Fruit fly (Drosophila melanogaster) whole organism, embryonic: ENCODE results near the gene CG8159.

Source experiments
- Bgb ChIP-seq: fragments of 200-800 bp; sonication (Bioruptor generic); IDR thresholded peaks from 2 replicates; pipeline ENCODE4 v1.3.6; 2022; ENCODE audit warnings: missing biosample characterization, missing genetic modification characterization; ENCODE audit not compliant: partially characterized antibody
- Bteb2 ChIP-seq: fragments of 200-800 bp; sonication (Bioruptor generic); optimal IDR thresholded peaks from 2 replicates; lab custom pipeline; 2016; ENCODE audit warnings: missing biosample characterization, missing genetic modification characterization
- CG10209 ChIP-seq: fragments of 200-800 bp; sonication (Bioruptor generic); optimal IDR thresholded peaks from 3 replicates; lab custom pipeline; 2017; ENCODE audit warnings: missing biosample characterization, mild to moderate bottlenecking, missing genetic modification characterization, missing genetic modification reagents
- CG12236 ChIP-seq: fragments of 200-800 bp; sonication (Bioruptor generic); optimal IDR thresholded peaks from 2 replicates; lab custom pipeline; 2016; ENCODE audit warnings: missing biosample characterization, missing genetic modification characterization
- CG16813 ChIP-seq: fragments of 200-800 bp; sonication (Bioruptor generic); IDR thresholded peaks from 3 replicates; pipeline ENCODE4 v1.3.6; 2022; ENCODE audit warnings: missing biosample characterization, missing genetic modification characterization; ENCODE audit not compliant: partially characterized antibody
- CG17829 ChIP-seq: fragments of 200-800 bp; optimal IDR thresholded peaks from 2 replicates; lab custom pipeline; 2019; ENCODE audit warnings: missing biosample characterization, mild to moderate bottlenecking, missing genetic modification characterization, moderate library complexity
- CG2199 ChIP-seq: fragments of 200-800 bp; sonication (Bioruptor generic); IDR thresholded peaks from 3 replicates; pipeline ENCODE4 v1.3.6; 2022; ENCODE audit warnings: missing biosample characterization, missing genetic modification characterization
- CG31365 ChIP-seq: fragments of 200-800 bp; sonication (Bioruptor generic); optimal IDR thresholded peaks from 2 replicates; lab custom pipeline; 2018; ENCODE audit warnings: missing biosample characterization, mild to moderate bottlenecking, missing genetic modification characterization
- CG31441 ChIP-seq: fragments of 200-800 bp; sonication (Bioruptor generic); IDR thresholded peaks from 2 replicates; pipeline ENCODE4 v1.3.6; 2022; ENCODE audit warnings: missing biosample characterization, missing genetic modification characterization
- CG3995 ChIP-seq: fragments of 200-800 bp; sonication (Bioruptor generic); optimal IDR thresholded peaks from 3 replicates; lab custom pipeline; 2016; ENCODE audit warnings: missing biosample characterization, missing genetic modification characterization
- CG4617 ChIP-seq: fragments of 200-800 bp; sonication (Bioruptor generic); optimal IDR thresholded peaks from 3 replicates; lab custom pipeline; 2016; ENCODE audit warnings: missing biosample characterization, missing genetic modification characterization, borderline replicate concordance
- CG4820 ChIP-seq: fragments of 200-800 bp; sonication (Bioruptor generic); optimal IDR thresholded peaks from 3 replicates; lab custom pipeline; 2016; ENCODE audit warnings: missing biosample characterization, missing genetic modification characterization
- CG7372 ChIP-seq: fragments of 200-800 bp; sonication (Bioruptor generic); IDR thresholded peaks from 2 replicates; pipeline ENCODE4 v1.3.6; 2022; ENCODE audit warnings: missing biosample characterization, missing genetic modification characterization
- CG7745 ChIP-seq: fragments of 200-800 bp; sonication (Bioruptor generic); optimal IDR thresholded peaks from 2 replicates; lab custom pipeline; 2018; ENCODE audit warnings: missing biosample characterization, mild to moderate bottlenecking, missing genetic modification characterization, moderate library complexity
- CG7786 ChIP-seq: fragments of 200-800 bp; sonication (Bioruptor generic); optimal IDR thresholded peaks from 2 replicates; lab custom pipeline; 2016; ENCODE audit warnings: missing biosample characterization, missing genetic modification characterization
- CG8388 ChIP-seq: fragments of 200-800 bp; sonication (Bioruptor generic); optimal IDR thresholded peaks from 2 replicates; lab custom pipeline; 2019; ENCODE audit warnings: missing biosample characterization, mild to moderate bottlenecking, missing genetic modification characterization, moderate library complexity
- CG9932 ChIP-seq: fragments of 200-800 bp; sonication (Bioruptor generic); IDR thresholded peaks from 2 replicates; pipeline ENCODE4 v1.3.6; 2022; ENCODE audit warnings: missing biosample characterization, missing genetic modification characterization
- D19A ChIP-seq: fragments of 200-800 bp; optimal IDR thresholded peaks from 3 replicates; lab custom pipeline; 2019; ENCODE audit warnings: missing biosample characterization, mild to moderate bottlenecking, missing genetic modification characterization, moderate library complexity
- Dll ChIP-seq: fragments of 200-800 bp; sonication (Bioruptor generic); IDR thresholded peaks from 4 replicates; pipeline ENCODE4 v1.3.6; 2022; ENCODE audit warnings: missing biosample characterization, missing genetic modification characterization; ENCODE audit not compliant: partially characterized antibody
- Dp ChIP-seq: fragments of 200-800 bp; sonication (Bioruptor generic); optimal IDR thresholded peaks from 2 replicates; lab custom pipeline; 2018; ENCODE audit warnings: missing biosample characterization, mild to moderate bottlenecking, missing genetic modification characterization, moderate library complexity
- Fer3 ChIP-seq: fragments of 200-800 bp; sonication (Bioruptor generic); optimal IDR thresholded peaks from 2 replicates; lab custom pipeline; 2018; ENCODE audit warnings: missing biosample characterization, mild to moderate bottlenecking, missing genetic modification characterization, moderate library complexity
- Hand ChIP-seq: fragments of 200-800 bp; sonication (Bioruptor generic); optimal IDR thresholded peaks from 2 replicates; lab custom pipeline; 2017; ENCODE audit warnings: mild to moderate bottlenecking, missing biosample characterization, missing genetic modification reagents, missing genetic modification characterization
- Hr78 ChIP-seq, 2 experiments: fragments of 200-800 bp in 1 of 2; fragments of >200 bp in 1 of 2; sonication (Bioruptor generic) in 1 of 2; optimal IDR thresholded peaks; 2 replicates each; lab custom pipeline; 2017 to 2019; ENCODE audit warnings: missing biosample characterization in 2 of 2, missing genetic modification characterization in 2 of 2, mild to moderate bottlenecking in 1 of 2, moderate library complexity in 1 of 2
- MESR4 ChIP-seq: fragments of 200-800 bp; sonication (Bioruptor generic); optimal IDR thresholded peaks from 2 replicates; lab custom pipeline; 2018; ENCODE audit warnings: missing biosample characterization, mild to moderate bottlenecking, missing genetic modification characterization, moderate library complexity
- MTF-1 ChIP-seq: fragments of 200-800 bp; sonication (Bioruptor generic); optimal IDR thresholded peaks from 2 replicates; lab custom pipeline; 2018; ENCODE audit warnings: missing biosample characterization, mild to moderate bottlenecking, missing genetic modification characterization, borderline replicate concordance
- Max ChIP-seq: fragments of 200-800 bp; sonication (Bioruptor generic); optimal IDR thresholded peaks from 2 replicates; lab custom pipeline; 2016; ENCODE audit warnings: missing biosample characterization, mild to moderate bottlenecking, missing genetic modification characterization
- PHDP ChIP-seq: fragments of 200-800 bp; sonication (Bioruptor generic); optimal IDR thresholded peaks from 3 replicates; lab custom pipeline; 2018; ENCODE audit warnings: missing biosample characterization, mild to moderate bottlenecking, missing genetic modification characterization, moderate library complexity
- Rx ChIP-seq: fragments of 200-800 bp; sonication (Bioruptor generic); IDR thresholded peaks from 2 replicates; pipeline ENCODE4 v1.3.6; 2022; ENCODE audit warnings: missing biosample characterization, missing genetic modification characterization
- Ssrp ChIP-seq: fragments of 200-800 bp; sonication (Bioruptor generic); optimal IDR thresholded peaks from 2 replicates; lab custom pipeline; 2018; ENCODE audit warnings: missing biosample characterization, mild to moderate bottlenecking, missing genetic modification characterization, moderate library complexity
- ac ChIP-seq: fragments of 200-800 bp; sonication (Bioruptor generic); optimal IDR thresholded peaks from 3 replicates; lab custom pipeline; 2017; ENCODE audit warnings: missing biosample characterization, mild to moderate bottlenecking, missing genetic modification characterization
- bowl ChIP-seq: fragments of 200-800 bp; sonication (Bioruptor generic); IDR thresholded peaks from 2 replicates; pipeline ENCODE4 v1.3.6; 2022; ENCODE audit warnings: missing biosample characterization, missing genetic modification characterization
- crol ChIP-seq: fragments of 200-800 bp; sonication (Bioruptor generic); IDR thresholded peaks from 2 replicates; pipeline ENCODE4 v1.3.6; 2022; ENCODE audit warnings: missing biosample characterization, missing genetic modification characterization
- dati ChIP-seq: fragments of 200-800 bp; sonication (Bioruptor generic); IDR thresholded peaks from 2 replicates; pipeline ENCODE4 v1.3.6; 2022; ENCODE audit warnings: missing biosample characterization, missing genetic modification characterization
- gce ChIP-seq: fragments of 200-800 bp; sonication (Bioruptor generic); IDR thresholded peaks from 3 replicates; pipeline ENCODE4 v1.3.6; 2022; ENCODE audit warnings: missing biosample characterization, missing genetic modification characterization
- ken ChIP-seq: fragments of 200-800 bp; sonication (Bioruptor generic); IDR thresholded peaks from 3 replicates; pipeline ENCODE4 v1.3.6; 2022; ENCODE audit warnings: missing biosample characterization, missing genetic modification characterization
- lab ChIP-seq: fragments of 200-800 bp; sonication (Bioruptor generic); optimal IDR thresholded peaks from 3 replicates; lab custom pipeline; 2017; ENCODE audit warnings: missing biosample characterization, missing genetic modification characterization, mild to moderate bottlenecking, moderate library complexity, missing genetic modification reagents
- luna ChIP-seq: fragments of 200-800 bp; sonication (Bioruptor generic); optimal IDR thresholded peaks from 2 replicates; lab custom pipeline; 2016; ENCODE audit warnings: missing biosample characterization, missing genetic modification characterization
- nom ChIP-seq: fragments of 200-800 bp; sonication (Bioruptor generic); optimal IDR thresholded peaks from 2 replicates; lab custom pipeline; 2017; ENCODE audit warnings: missing biosample characterization, missing genetic modification characterization, mild to moderate bottlenecking, moderate library complexity, missing genetic modification reagents
- pan ChIP-seq, 4 experiments: fragments of >200 bp in 3 of 4; fragments of 200-800 bp in 1 of 4; sonication (Bioruptor generic) in 1 of 4; optimal IDR thresholded peaks in 3 of 4; IDR thresholded peaks in 1 of 4; 2 replicates each; pipeline versions ENCODE4 v1.3.6 to Lab custom; 2017 to 2022; ENCODE audit warnings: missing biosample characterization in 2 of 4, missing genetic modification characterization in 2 of 4, mixed read lengths in 1 of 4
- pfk ChIP-seq: fragments of 200-800 bp; sonication (Bioruptor generic); optimal IDR thresholded peaks from 2 replicates; lab custom pipeline; 2018; ENCODE audit warnings: missing biosample characterization, mild to moderate bottlenecking, missing genetic modification characterization, moderate library complexity
- run ChIP-seq: fragments of 200-800 bp; sonication (Bioruptor generic); optimal IDR thresholded peaks from 3 replicates; lab custom pipeline; 2018; ENCODE audit warnings: missing biosample characterization, mild to moderate bottlenecking, missing genetic modification characterization
- scrt ChIP-seq: fragments of 200-800 bp; sonication (Bioruptor generic); optimal IDR thresholded peaks from 2 replicates; lab custom pipeline; 2018; ENCODE audit warnings: missing biosample characterization, mild to moderate bottlenecking, missing genetic modification characterization, moderate library complexity
- sob ChIP-seq: fragments of 200-800 bp; sonication (Bioruptor generic); IDR thresholded peaks from 2 replicates; pipeline ENCODE4 v1.3.6; 2022; ENCODE audit warnings: missing biosample characterization, missing genetic modification characterization
- tll ChIP-seq, 2 experiments: fragments of 200-800 bp in 1 of 2; fragments of >200 bp in 1 of 2; sonication (Bioruptor generic) in 1 of 2; optimal IDR thresholded peaks; 2 replicates each; lab custom pipeline; 2017 to 2019; ENCODE audit warnings: missing biosample characterization in 2 of 2, missing genetic modification characterization in 2 of 2, mild to moderate bottlenecking in 1 of 2, moderate library complexity in 1 of 2
- toy ChIP-seq: fragments of 200-800 bp; sonication (Bioruptor generic); IDR thresholded peaks from 2 replicates; pipeline ENCODE4 v1.3.6; 2022; ENCODE audit warnings: missing biosample characterization, missing genetic modification characterization
- trem ChIP-seq: fragments of 200-800 bp; optimal IDR thresholded peaks from 3 replicates; lab custom pipeline; 2019; ENCODE audit warnings: missing biosample characterization, mild to moderate bottlenecking, missing genetic modification characterization, moderate library complexity
- vvl ChIP-seq: fragments of 200-800 bp; sonication (Bioruptor generic); IDR thresholded peaks from 2 replicates; pipeline ENCODE4 v1.3.6; 2022; ENCODE audit warnings: missing biosample characterization, missing genetic modification characterization
- z ChIP-seq: fragments of 200-800 bp; sonication (Bioruptor generic); IDR thresholded peaks from 3 replicates; pipeline ENCODE4 v1.3.6; 2022; ENCODE audit warnings: missing biosample characterization, missing genetic modification characterization

CG8159 gene

dm6 chr3R:8694110-8694826, 32.4 kb upstream of the CG8159 start (continued):
- TF ChIP-seq Bgb (GFP tag; lab: Robert Waterston, UW), result no peak
- TF ChIP-seq luna, result no peak
- no peak for TF ChIP-seq Rx (GFP tag; lab: Robert Waterston, UW)
- peak; percentile 91 for TF ChIP-seq Hand (GFP tag; lab: Kevin White, UChicago)
- no peak for TF ChIP-seq MESR4 (GFP tag; lab: Kevin White, UChicago)
- peak; percentile 89 for TF ChIP-seq z
- no peak for TF ChIP-seq PHDP (tag; lab: Kevin White, UChicago)
- TF ChIP-seq Dp (GFP tag; lab: Kevin White, UChicago), result no peak
- no peak for TF ChIP-seq CG7372 (GFP tag; lab: Robert Waterston, UW)
- TF ChIP-seq CG8388 (GFP tag; lab: Kevin White, UChicago), result no peak
- no peak for TF ChIP-seq pan (optimal IDR thresholded peaks at IDR 0.05; lab: Kevin White, UChicago)
- peak in 1 of 2 experiments; percentile 20 for TF ChIP-seq pan (GFP tag; optimal IDR thresholded peaks at IDR 0.05 in 1 of 2, IDR thresholded peaks at IDR 0.05 in 1 of 2)
- no peak for TF ChIP-seq vvl (GFP tag; lab: Robert Waterston, UW)
- TF ChIP-seq nom (GFP tag; lab: Kevin White, UChicago), result peak; percentile 96
- TF ChIP-seq Fer3 (tag; lab: Kevin White, UChicago), result peak; percentile 62
- TF ChIP-seq CG9932 (GFP tag; lab: Robert Waterston, UW), result no peak; the same call in 1 of the 2 replicates
- no peak for TF ChIP-seq crol
- TF ChIP-seq MTF-1 (GFP tag; lab: Kevin White, UChicago), result peak; percentile 9
- TF ChIP-seq ken (GFP tag; lab: Robert Waterston, UW), result no peak
- TF ChIP-seq CG7786 (GFP tag; lab: Kevin White, UChicago), result no peak
- TF ChIP-seq scrt, result peak; percentile 37
- no peak for TF ChIP-seq bowl
- no peak for TF ChIP-seq Bteb2 (GFP tag; lab: Kevin White, UChicago)
- TF ChIP-seq CG2199 (GFP tag; lab: Robert Waterston, UW), result no peak
- TF ChIP-seq CG7745 (tag; lab: Kevin White, UChicago), result no peak
- TF ChIP-seq Hr78 (GFP tag; optimal IDR thresholded peaks at IDR 0.05; lab: Kevin White, UChicago), result no peak
- peak; percentile 56 for TF ChIP-seq lab (GFP tag; lab: Kevin White, UChicago)
- peak; percentile 33 for TF ChIP-seq pfk
- no peak for TF ChIP-seq gce (GFP tag; lab: Robert Waterston, UW)
- no peak for TF ChIP-seq D19A (tag; lab: Kevin White, UChicago)
- peak in 1 of 2 experiments; percentile 80 for TF ChIP-seq tll (GFP tag; optimal IDR thresholded peaks at IDR 0.05; lab: Kevin White, UChicago)
- TF ChIP-seq Max, result no peak
- no peak for TF ChIP-seq dati
- TF ChIP-seq ac (GFP tag; lab: Kevin White, UChicago), result no peak
- TF ChIP-seq CG10209 (GFP tag; lab: Kevin White, UChicago), result no peak
- TF ChIP-seq CG3995 (GFP tag; lab: Kevin White, UChicago), result no peak
- TF ChIP-seq toy (GFP tag; lab: Robert Waterston, UW), result peak; percentile 48; the same call in 1 of the 2 replicates
- no peak for TF ChIP-seq run (tag; lab: Kevin White, UChicago)
- TF ChIP-seq CG4820, result no peak
- no peak for TF ChIP-seq CG17829 (tag; lab: Kevin White, UChicago)
- no peak; the same call in 1 of the 2 replicates for TF ChIP-seq sob
- TF ChIP-seq trem (tag; lab: Kevin White, UChicago), result no peak
- TF ChIP-seq Ssrp, result no peak
- TF ChIP-seq Dll (GFP tag; lab: Robert Waterston, UW), result no peak
- TF ChIP-seq CG12236 (GFP tag; lab: Kevin White, UChicago), result no peak
- TF ChIP-seq CG31365 (tag; lab: Kevin White, UChicago), result no peak
- TF ChIP-seq CG16813, result no peak
- TF ChIP-seq CG31441 (GFP tag; lab: Robert Waterston, UW), result no peak
- no peak for TF ChIP-seq CG4617 (GFP tag; lab: Kevin White, UChicago)
